Worm (Caenorhabditis elegans) whole organism, L4/young adult: ENCODE data around the gene T13C5.2.

Source experiments
- W03F9.2 ChIP-seq: fragments of 150-350 bp; optimal IDR thresholded peaks from 2 replicates; lab custom pipeline; 2014; ENCODE audit warnings: missing biosample characterization, missing genetic modification characterization
- dao-5 ChIP-seq: sonication (generic microtip); optimal IDR thresholded peaks from 2 replicates; lab custom pipeline; 2016; ENCODE audit warnings: missing genotype, missing genetic modification characterization, moderate library complexity, missing compliant biosample characterization
- him-1 ChIP-seq: sonication (generic microtip); optimal IDR thresholded peaks from 2 replicates; lab custom pipeline; 2016; ENCODE audit warnings: missing genotype, missing genetic modification reagents, missing genetic modification characterization, missing compliant biosample characterization

DNA sequence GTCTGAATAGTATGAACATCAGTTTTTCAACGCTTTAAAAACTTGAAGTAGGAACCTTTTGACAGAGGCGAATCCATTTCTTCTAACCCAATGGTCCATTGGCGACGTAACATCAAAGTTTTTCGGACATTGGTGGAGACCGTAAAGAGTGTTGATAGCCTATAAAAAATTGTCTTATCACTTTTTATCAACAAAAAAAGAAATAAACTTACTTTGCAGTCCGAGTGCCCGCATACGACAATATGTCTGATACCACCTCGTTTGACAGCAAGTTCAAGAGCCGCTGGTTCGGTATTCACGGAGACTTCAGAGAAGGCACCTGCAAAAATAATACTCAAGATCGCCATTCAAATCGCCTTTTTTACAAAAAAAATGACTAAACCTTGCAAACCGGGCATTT, 18.5 kb downstream of the T13C5.2 start:
- TF ChIP-seq dao-5 (no peak), W03F9.2 (tag; lab: Kevin White, UChicago) (no peak), him-1 (no peak)
